Worm (Caenorhabditis elegans) whole organism, L4 larva: ENCODE results near the gene fbxb-99.

ENCODE experiments used
- T26A8.4 ChIP-seq: fragments of 200-800 bp; sonication (Bioruptor generic); IDR thresholded peaks from 2 replicates; pipeline ENCODE4 v1.3.6; 2022; ENCODE audit warnings: missing genetic modification characterization, missing compliant biosample characterization
- Y48G9A.11 ChIP-seq: fragments of 200-800 bp; sonication (Bioruptor generic); IDR thresholded peaks from 2 replicates; pipeline ENCODE4 v1.3.6; 2022; ENCODE audit warnings: missing genetic modification reagents, missing genetic modification characterization, missing compliant biosample characterization
- aly-2 ChIP-seq: sonication (generic microtip); optimal IDR thresholded peaks from 2 replicates; lab custom pipeline; 2018; ENCODE audit warnings: missing biosample characterization, missing genetic modification characterization
- ceh-32 ChIP-seq: sonication (generic microtip); optimal IDR thresholded peaks from 2 replicates; lab custom pipeline; 2016; ENCODE audit warnings: mild to moderate bottlenecking, missing genetic modification characterization, missing compliant biosample characterization; ENCODE audit not compliant: poor library complexity
- ceh-44 ChIP-seq: fragments of 200-800 bp; sonication (Bioruptor generic); IDR thresholded peaks from 2 replicates; pipeline ENCODE4 v1.3.6; 2022; ENCODE audit warnings: missing genetic modification reagents, missing genetic modification characterization, missing compliant biosample characterization
- ctbp-1 ChIP-seq: fragments of 200-800 bp; sonication (Bioruptor generic); IDR thresholded peaks from 2 replicates; pipeline ENCODE4 v1.3.6; 2022; ENCODE audit warnings: missing genetic modification reagents, missing genetic modification characterization, missing compliant biosample characterization
- daf-19 ChIP-seq: fragments of 200-800 bp; sonication (Bioruptor generic); conservative IDR thresholded peaks from 2 replicates; pipeline ENCODE4 v1.3.6; 2022; ENCODE audit warnings: missing genetic modification characterization, missing compliant biosample characterization
- dmd-6 ChIP-seq: fragments of 200-800 bp; sonication (Bioruptor generic); IDR thresholded peaks from 2 replicates; pipeline ENCODE4 v1.3.6; 2022; ENCODE audit warnings: missing genetic modification reagents, missing genetic modification characterization, missing compliant biosample characterization
- fkh-10 ChIP-seq: fragments of 150-350 bp; optimal IDR thresholded peaks from 2 replicates; lab custom pipeline; 2014; ENCODE audit warnings: missing biosample characterization, missing genetic modification reagents, missing genetic modification characterization
- hif-1 ChIP-seq, 2 experiments: sonication (generic microtip); optimal IDR thresholded peaks; 2 replicates each; lab custom pipeline; 2016 to 2017; ENCODE audit warnings: missing compliant biosample characterization in 2 of 2, missing genetic modification characterization in 2 of 2, missing genetic modification reagents in 2 of 2, missing genotype in 2 of 2, mild to moderate bottlenecking in 1 of 2
- lsy-2 ChIP-seq, 2 experiments: fragments of 150-350 bp in 1 of 2; sonication (generic microtip) in 1 of 2; optimal IDR thresholded peaks; 2 replicates each; lab custom pipeline; 2014 to 2017; ENCODE audit warnings: missing biosample characterization in 2 of 2, missing genetic modification characterization in 2 of 2
- mdt-29 ChIP-seq: fragments of 200-800 bp; sonication (Bioruptor generic); IDR thresholded peaks from 2 replicates; pipeline ENCODE4 v1.3.6; 2022; ENCODE audit warnings: missing genetic modification reagents, missing genetic modification characterization, missing compliant biosample characterization
- mep-1 ChIP-seq: fragments of 150-350 bp; sonication (generic microtip); optimal IDR thresholded peaks from 3 replicates; lab custom pipeline; 2014; ENCODE audit warnings: missing biosample characterization, missing genetic modification characterization
- nhr-102 ChIP-seq: sonication (generic microtip); optimal IDR thresholded peaks from 2 replicates; lab custom pipeline; 2016; ENCODE audit warnings: mild to moderate bottlenecking, missing genetic modification characterization, moderate library complexity, missing compliant biosample characterization
- nhr-42 ChIP-seq: fragments of 200-800 bp; sonication (Bioruptor generic); IDR thresholded peaks from 2 replicates; pipeline ENCODE4 v1.3.6; 2022; ENCODE audit warnings: missing genetic modification characterization, missing compliant biosample characterization
- pqm-1 ChIP-seq: sonication (generic microtip); optimal IDR thresholded peaks from 2 replicates; lab custom pipeline; 2017; ENCODE audit warnings: missing biosample characterization, missing genetic modification characterization
- tra-1 ChIP-seq: fragments of 200-800 bp; sonication (Bioruptor generic); IDR thresholded peaks from 2 replicates; pipeline ENCODE4 v1.3.6; 2022; ENCODE audit warnings: missing genetic modification reagents, missing genetic modification characterization, missing compliant biosample characterization
- ztf-7 ChIP-seq: fragments of 150-350 bp; optimal IDR thresholded peaks from 2 replicates; lab custom pipeline; 2014; ENCODE audit warnings: missing biosample characterization, missing genetic modification characterization

The fbxb-99 gene

ce11 chrII:3743684-3744200, 49.5 kb downstream of the fbxb-99 start, which contains the start of gene nta-1 (continued):
- TF ChIP-seq ceh-32 (tag; lab: Kevin White, UChicago) (no peak), Y48G9A.11 (GFP tag; lab: Robert Waterston, UW) (no peak), ceh-44 (no peak), ztf-7 (tag; lab: Kevin White, UChicago) (no peak), ctbp-1 (GFP tag; lab: Robert Waterston, UW) (no peak), mdt-29 (GFP tag; lab: Robert Waterston, UW) (no peak), nhr-102 (peak; percentile 74), pqm-1 (peak; percentile 50), dmd-6 (GFP tag; lab: Robert Waterston, UW) (peak; percentile 58), tra-1 (no peak), nhr-42 (GFP tag; lab: Robert Waterston, UW) (no peak), mep-1 (tag; lab: Kevin White, UChicago) (no peak), hif-1 (tag; optimal IDR thresholded peaks at IDR 0.05; lab: Kevin White, UChicago) (no peak), lsy-2 (tag; optimal IDR thresholded peaks at IDR 0.05; lab: Kevin White, UChicago) (no peak), T26A8.4 (no peak), fkh-10 (GFP tag; lab: Kevin White, UChicago) (no peak), daf-19 (GFP tag; lab: Robert Waterston, UW) (no peak), aly-2 (tag; lab: Kevin White, UChicago) (no peak)
